Fruit fly (Drosophila melanogaster): ENCODE results near the gene Sk2.

Sk2 gene

dm6 chr3L:3077568-3078107 lies 30.8 kb downstream of the Sk2 start:
- TF ChIP-seq Mio (GFP tag; optimal IDR thresholded peaks at IDR 0.05) (peak; percentile 42), foxo (GFP tag; optimal IDR thresholded peaks at IDR 0.05) (peak; percentile 59 to 79), sv (GFP tag; optimal IDR thresholded peaks at IDR 0.05) (no peak), tai (GFP tag; optimal IDR thresholded peaks at IDR 0.05) (peak; percentile 3), brk (GFP tag; optimal IDR thresholded peaks at IDR 0.05) (peak; percentile 22), GATAd (GFP tag; optimal IDR thresholded peaks at IDR 0.05) (no peak), CrebA (GFP tag; optimal IDR thresholded peaks at IDR 0.05; ENCODE audit: borderline replicate concordance) (peak; percentile 89), Vsx2 (GFP tag; optimal IDR thresholded peaks at IDR 0.05; ENCODE audit: partially characterized antibody) (no peak), Jra (GFP tag; optimal IDR thresholded peaks at IDR 0.05) (peak; percentile 87), lola (GFP tag; optimal IDR thresholded peaks at IDR 0.05) (no peak), h (GFP tag; optimal IDR thresholded peaks at IDR 0.05) (peak; percentile 81), fru (GFP tag; optimal IDR thresholded peaks at IDR 0.05) (peak; percentile 59), Sp1 (GFP tag; optimal IDR thresholded peaks at IDR 0.05) (peak; percentile 81), Dfd (GFP tag; optimal IDR thresholded peaks at IDR 0.05) (no peak), N (GFP tag; optimal IDR thresholded peaks at IDR 0.05) (no peak), Rel (GFP tag; optimal IDR thresholded peaks at IDR 0.05) (peak; percentile 81), Rel (tag; optimal IDR thresholded peaks at IDR 0.05) (peak; percentile 82), dsf (GFP tag; optimal IDR thresholded peaks at IDR 0.05; ENCODE audit: borderline replicate concordance) (no peak), rgr (GFP tag; optimal IDR thresholded peaks at IDR 0.05) (peak; percentile 75), dmrt93B (GFP tag; optimal IDR thresholded peaks at IDR 0.05) (no peak), Myc (optimal IDR thresholded peaks at IDR 0.05) (peak; percentile 20), usp (GFP tag; optimal IDR thresholded peaks at IDR 0.05) (no peak), sage (GFP tag; optimal IDR thresholded peaks at IDR 0.05) (no peak), ey (GFP tag; optimal IDR thresholded peaks at IDR 0.05) (peak; percentile 52), jim (GFP tag; optimal IDR thresholded peaks at IDR 0.05) (peak; percentile 44), psq (GFP tag; optimal IDR thresholded peaks at IDR 0.05) (peak; percentile 96), dl (GFP tag; optimal IDR thresholded peaks at IDR 0.05; ENCODE audit: insufficient read depth in 1 of 2, partially characterized antibody in 2 of 2) (peak; percentile 44 to 69), pan (optimal IDR thresholded peaks at IDR 0.05) (no peak), Abd-B (GFP tag; optimal IDR thresholded peaks at IDR 0.05) (no peak), HLH106 (tag; optimal IDR thresholded peaks at IDR 0.05) (peak; percentile 30), Dif (GFP tag; optimal IDR thresholded peaks at IDR 0.05; ENCODE audit: partially characterized antibody) (peak; percentile 82), Hr78 (GFP tag; optimal IDR thresholded peaks at IDR 0.05) (no peak), br (GFP tag; optimal IDR thresholded peaks at IDR 0.05) (peak; percentile 75), woc (GFP tag; optimal IDR thresholded peaks at IDR 0.05) (peak; percentile 51), OdsH (GFP tag; optimal IDR thresholded peaks at IDR 0.05) (peak; percentile 55), Hr83 (GFP tag; optimal IDR thresholded peaks at IDR 0.05; ENCODE audit: poor library complexity, severe bottlenecking) (peak; percentile 82), CG32264 (GFP tag; optimal IDR thresholded peaks at IDR 0.05) (no peak), Hnf4 (GFP tag; optimal IDR thresholded peaks at IDR 0.05) (peak; percentile 64), CG9705 (GFP tag; optimal IDR thresholded peaks at IDR 0.05) (no peak)

DNA sequence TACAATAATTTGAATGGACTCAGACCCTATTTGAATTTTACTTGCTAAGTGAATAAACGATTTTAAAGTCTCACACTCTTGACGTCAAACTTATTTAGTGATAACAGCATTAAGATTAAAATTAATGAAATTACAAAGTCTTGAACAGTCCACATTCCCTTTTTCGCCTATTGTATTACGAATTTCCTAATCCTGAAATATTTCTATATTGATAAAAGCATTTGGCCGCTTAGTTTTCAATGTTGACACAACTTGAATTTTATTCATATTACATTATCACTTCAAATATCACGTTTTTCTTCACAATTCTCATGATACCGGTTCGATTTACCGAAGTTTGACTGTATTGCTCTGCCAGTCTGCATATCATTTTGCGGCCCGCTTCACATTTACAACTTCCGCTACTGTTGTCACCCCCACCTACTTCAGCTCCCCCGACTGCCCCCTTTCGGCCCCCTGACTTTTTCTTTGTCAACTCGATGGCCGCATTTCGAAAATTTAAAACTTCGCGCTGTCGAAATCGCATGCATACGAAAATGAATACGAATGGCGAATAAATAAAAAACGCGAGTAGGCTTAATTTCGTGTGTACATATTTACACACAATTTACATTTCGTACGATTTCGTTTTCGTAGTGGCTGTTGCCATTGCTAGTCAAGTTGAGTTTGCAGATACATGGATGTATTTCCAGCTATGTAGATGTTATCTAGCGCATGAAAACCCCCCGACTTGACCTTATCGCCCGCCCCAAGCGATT lies 31.7 kb downstream of the Sk2 start:
- TF ChIP-seq CrebA (GFP tag; optimal IDR thresholded peaks at IDR 0.05; ENCODE audit: borderline replicate concordance) = no peak
- no peak for TF ChIP-seq sage (GFP tag; optimal IDR thresholded peaks at IDR 0.05)
- peak; percentile 39 for TF ChIP-seq rgr (GFP tag; optimal IDR thresholded peaks at IDR 0.05)
- peak; percentile 16 for TF ChIP-seq dmrt93B (GFP tag; optimal IDR thresholded peaks at IDR 0.05)
- TF ChIP-seq brk (GFP tag; optimal IDR thresholded peaks at IDR 0.05) = peak; percentile 31
- TF ChIP-seq Hr83 (GFP tag; optimal IDR thresholded peaks at IDR 0.05; ENCODE audit: poor library complexity, severe bottlenecking) = peak; percentile 40
- peak; percentile 46 for TF ChIP-seq HLH106 (tag; optimal IDR thresholded peaks at IDR 0.05)
- TF ChIP-seq CG9705 (GFP tag; optimal IDR thresholded peaks at IDR 0.05) = peak; percentile 11
- peak; percentile 17 for TF ChIP-seq fru (GFP tag; optimal IDR thresholded peaks at IDR 0.05)
- no peak for TF ChIP-seq Rel (GFP tag; optimal IDR thresholded peaks at IDR 0.05)
- peak; percentile 85 for TF ChIP-seq Rel (tag; optimal IDR thresholded peaks at IDR 0.05)
- TF ChIP-seq br (GFP tag; optimal IDR thresholded peaks at IDR 0.05) = peak; percentile 45
- TF ChIP-seq jim (GFP tag; optimal IDR thresholded peaks at IDR 0.05) = no peak
- TF ChIP-seq psq (GFP tag; optimal IDR thresholded peaks at IDR 0.05) = peak; percentile 9
- peak; percentile 41 for TF ChIP-seq h (GFP tag; optimal IDR thresholded peaks at IDR 0.05)
- peak in 1 of 2 experiments; percentile 15 for TF ChIP-seq foxo (GFP tag; optimal IDR thresholded peaks at IDR 0.05)
- TF ChIP-seq ey (GFP tag; optimal IDR thresholded peaks at IDR 0.05) = peak; percentile 31
- TF ChIP-seq dl (GFP tag; optimal IDR thresholded peaks at IDR 0.05; ENCODE audit: insufficient read depth in 1 of 2, partially characterized antibody in 2 of 2) = no peak
- peak; percentile 20 for TF ChIP-seq Sp1 (GFP tag; optimal IDR thresholded peaks at IDR 0.05)
- TF ChIP-seq OdsH (GFP tag; optimal IDR thresholded peaks at IDR 0.05) = peak; percentile 32
